Fruit fly (Drosophila melanogaster): ENCODE data around the gene CG2202.

CG2202 gene

dm6 chrX:10899232-10899631, 50.7 kb downstream of the CG2202 start, which contains the start of gene CG1582 (continued):
- TF ChIP-seq gt (GFP tag; IDR thresholded peaks at IDR 0.05) = no peak
- TF ChIP-seq CG11085 (GFP tag; IDR thresholded peaks at IDR 0.05) = no peak
- no peak for TF ChIP-seq seq (GFP tag; IDR thresholded peaks at IDR 0.05)
- TF ChIP-seq Six4 (GFP tag; optimal IDR thresholded peaks at IDR 0.05) = no peak
- TF ChIP-seq Atf3 (GFP tag; optimal IDR thresholded peaks at IDR 0.05) = no peak
- no peak for TF ChIP-seq CG43689 (GFP tag; IDR thresholded peaks at IDR 0.05)
- TF ChIP-seq Kr (GFP tag; optimal IDR thresholded peaks at IDR 0.05) = no peak
- no peak for TF ChIP-seq Adf1 (GFP tag; IDR thresholded peaks at IDR 0.05)
- TF ChIP-seq B-H2 (GFP tag; optimal IDR thresholded peaks at IDR 0.05) = no peak
- TF ChIP-seq CG10979 (tag; optimal IDR thresholded peaks at IDR 0.05) = peak; percentile 16
- TF ChIP-seq schlank (tag; optimal IDR thresholded peaks at IDR 0.05) = no peak
- peak; percentile 1 for TF ChIP-seq ind (GFP tag; optimal IDR thresholded peaks at IDR 0.05)
- no peak for TF ChIP-seq ems (GFP tag; optimal IDR thresholded peaks at IDR 0.05)
- no peak for TF ChIP-seq tgo (GFP tag; IDR thresholded peaks at IDR 0.05)
- no peak for TF ChIP-seq onecut (GFP tag; IDR thresholded peaks at IDR 0.05)
- peak; percentile 59 for TF ChIP-seq CG14710 (tag; optimal IDR thresholded peaks at IDR 0.05)
- no peak for TF ChIP-seq CG17385 (GFP tag; optimal IDR thresholded peaks at IDR 0.05)
- no peak for TF ChIP-seq nerfin-1 (tag; optimal IDR thresholded peaks at IDR 0.05)
- TF ChIP-seq kay (GFP tag; optimal IDR thresholded peaks at IDR 0.05) = no peak
- no peak for TF ChIP-seq CG12071 (GFP tag; optimal IDR thresholded peaks at IDR 0.05)
- no peak for TF ChIP-seq lov (optimal IDR thresholded peaks at IDR 0.05)
- TF ChIP-seq lov (GFP tag; IDR thresholded peaks at IDR 0.05) = no peak
- TF ChIP-seq jumu (GFP tag; optimal IDR thresholded peaks at IDR 0.05) = no peak
- no peak for TF ChIP-seq CG1603 (tag; optimal IDR thresholded peaks at IDR 0.05)
- TF ChIP-seq CG11093 (GFP tag; IDR thresholded peaks at IDR 0.05) = no peak
- no peak for TF ChIP-seq nerfin-2 (GFP tag; IDR thresholded peaks at IDR 0.05; ENCODE audit: partially characterized antibody)
- no peak for TF ChIP-seq Drgx (GFP tag; IDR thresholded peaks at IDR 0.05)
- TF ChIP-seq CG3407 (GFP tag; optimal IDR thresholded peaks at IDR 0.05) = no peak
- TF ChIP-seq CG6689 (GFP tag; IDR thresholded peaks at IDR 0.05) = peak; percentile 19; the same call in 1 of the 2 replicates
- TF ChIP-seq Meics (GFP tag; optimal IDR thresholded peaks at IDR 0.05) = no peak
- no peak for TF ChIP-seq HLH3B (GFP tag; IDR thresholded peaks at IDR 0.05)
- TF ChIP-seq gcm2 (GFP tag; optimal IDR thresholded peaks at IDR 0.05) = no peak
- TF ChIP-seq Hand (GFP tag; optimal IDR thresholded peaks at IDR 0.05) = no peak
- TF ChIP-seq tap (tag; optimal IDR thresholded peaks at IDR 0.05) = no peak
- TF ChIP-seq CG9817 (tag; optimal IDR thresholded peaks at IDR 0.05) = peak; percentile 6
- TF ChIP-seq CG4424 (GFP tag; optimal IDR thresholded peaks at IDR 0.05) = no peak
- no peak for TF ChIP-seq ttk (GFP tag; IDR thresholded peaks at IDR 0.05)
- peak; percentile 79 for TF ChIP-seq CG9797 (GFP tag; optimal IDR thresholded peaks at IDR 0.05)
- TF ChIP-seq gsb-n (tag; optimal IDR thresholded peaks at IDR 0.05) = no peak
- TF ChIP-seq Sox102F (GFP tag; optimal IDR thresholded peaks at IDR 0.05) = no peak
- TF ChIP-seq tin (GFP tag; optimal IDR thresholded peaks at IDR 0.05) = no peak
- peak; percentile 21 for TF ChIP-seq dmrt11E (tag; optimal IDR thresholded peaks at IDR 0.05)
- no peak for TF ChIP-seq H2.0 (GFP tag; IDR thresholded peaks at IDR 0.05)
- TF ChIP-seq unpg (GFP tag; optimal IDR thresholded peaks at IDR 0.05) = peak; percentile 14
- TF ChIP-seq CG16813 (GFP tag; IDR thresholded peaks at IDR 0.05; ENCODE audit: partially characterized antibody) = 0 out of 3 replicates have a peak, but pooled peaks have one; percentile 42
- no peak for TF ChIP-seq CG10959 (GFP tag; IDR thresholded peaks at IDR 0.05)
- TF ChIP-seq CG12219 (GFP tag; optimal IDR thresholded peaks at IDR 0.05) = no peak
- peak; percentile 14 for TF ChIP-seq gcm (GFP tag; optimal IDR thresholded peaks at IDR 0.05)
- no peak for TF ChIP-seq CG11560 (tag; IDR thresholded peaks at IDR 0.05)
- no peak for TF ChIP-seq cas (GFP tag; IDR thresholded peaks at IDR 0.05)
- TF ChIP-seq Elba2 (GFP tag; optimal IDR thresholded peaks at IDR 0.05) = no peak
- TF ChIP-seq CG17612 (GFP tag; IDR thresholded peaks at IDR 0.05) = no peak
